Worm (Caenorhabditis elegans): ENCODE data around the gene C02F4.5.

The C02F4.5 gene

ce11 chrIV:10513266-10513665 lies 10.7 kb downstream of the C02F4.5 start (continued):
- TF ChIP-seq hlh-30 (tag; optimal IDR thresholded peaks at IDR 0.05; ENCODE audit: insufficient read depth) (peak; percentile 60), egl-27 (tag; optimal IDR thresholded peaks at IDR 0.05) (no peak)

- TF ChIP-seq aha-1 (tag) (peak; percentile 79), daf-16 (GFP tag; optimal IDR thresholded peaks at IDR 0.05) (peak in 1 of 2 experiments; percentile 59), daf-16 (tag; optimal IDR thresholded peaks at IDR 0.05) (peak; percentile 20), zfp-2 (tag; optimal IDR thresholded peaks at IDR 0.05) (no peak), hlh-11 (tag; optimal IDR thresholded peaks at IDR 0.05) (peak; percentile 0), pha-4 (GFP tag; IDR thresholded peaks at IDR 0.05) (no peak), pha-4 (tag; optimal IDR thresholded peaks at IDR 0.05) (no peak), php-3 (GFP tag; IDR thresholded peaks at IDR 0.05) (no peak), lsy-2 (tag; optimal IDR thresholded peaks at IDR 0.05) (peak in 1 of 2 experiments; percentile 6), nhr-11 (tag; optimal IDR thresholded peaks at IDR 0.05) (peak; percentile 66), hlh-30 (tag; optimal IDR thresholded peaks at IDR 0.05; ENCODE audit: insufficient read depth) (peak; percentile 80)
Measured at ce11 chrIV:10512752-10513151, 11.2 kb downstream of the C02F4.5 start.

- TF ChIP-seq dmd-9 (GFP tag; IDR thresholded peaks at IDR 0.05) (no peak), mdt-29 (GFP tag; IDR thresholded peaks at IDR 0.05) (peak; percentile 81), Y48G9A.11 (GFP tag; IDR thresholded peaks at IDR 0.05) (no peak), zfp-3 (GFP tag; conservative IDR thresholded peaks at IDR 0.05) (no peak), egl-43 (GFP tag; IDR thresholded peaks at IDR 0.05) (no peak), ceh-82 (tag; optimal IDR thresholded peaks at IDR 0.05) (no peak), hlh-11 (tag; optimal IDR thresholded peaks at IDR 0.05) (peak; percentile 89), lin-29 (GFP tag; IDR thresholded peaks at IDR 0.05) (no peak), daf-8 (GFP tag; IDR thresholded peaks at IDR 0.05) (no peak), nhr-48 (tag; optimal IDR thresholded peaks at IDR 0.05) (peak; percentile 74), mep-1 (tag; optimal IDR thresholded peaks at IDR 0.05) (peak; percentile 48), T20F7.1 (GFP tag; optimal IDR thresholded peaks at IDR 0.05) (peak; percentile 18), lin-13 (GFP tag; optimal IDR thresholded peaks at IDR 0.05) (no peak), php-3 (GFP tag; IDR thresholded peaks at IDR 0.05) (peak; percentile 59; the same call in 1 of the 2 replicates), nhr-102 (tag; optimal IDR thresholded peaks at IDR 0.05) (peak; percentile 61), zip-2 (tag; optimal IDR thresholded peaks at IDR 0.05) (no peak), cey-2 (tag; optimal IDR thresholded peaks at IDR 0.05; ENCODE audit: borderline replicate concordance, insufficient read depth) (no peak), ama-1 (optimal IDR thresholded peaks at IDR 0.05) (no peak), set-16 (GFP tag; IDR thresholded peaks at IDR 0.05) (no peak), daf-19 (GFP tag; conservative IDR thresholded peaks at IDR 0.05) (no peak), mxl-3 (GFP tag; optimal IDR thresholded peaks at IDR 0.05) (peak; percentile 32), tag-97 (GFP tag; IDR thresholded peaks at IDR 0.05) (no peak), Y105C5A.15 (GFP tag; IDR thresholded peaks at IDR 0.05) (no peak), hmg-1.1 (GFP tag; IDR thresholded peaks at IDR 0.05) (no peak), saeg-2 (GFP tag; IDR thresholded peaks at IDR 0.05) (no peak), mdl-1 (tag; optimal IDR thresholded peaks at IDR 0.05) (no peak), egl-27 (tag; optimal IDR thresholded peaks at IDR 0.05) (no peak), Y75B8A.6 (GFP tag; IDR thresholded peaks at IDR 0.05) (no peak), rbr-2 (tag; optimal IDR thresholded peaks at IDR 0.05) (no peak), aha-1 (tag) (peak; percentile 92), ces-1 (GFP tag; optimal IDR thresholded peaks at IDR 0.05) (no peak), unc-62 (GFP tag; optimal IDR thresholded peaks at IDR 0.05 in 1 of 2) (peak in 1 of 2 experiments; percentile 83), unc-62 (tag; optimal IDR thresholded peaks at IDR 0.05) (no peak), gei-8 (GFP tag; optimal IDR thresholded peaks at IDR 0.05) (no peak), spr-1 (tag; optimal IDR thresholded peaks at IDR 0.05) (no peak), hlh-30 (tag; optimal IDR thresholded peaks at IDR 0.05; ENCODE audit: insufficient read depth) (peak; percentile 37), nhr-77 (tag; optimal IDR thresholded peaks at IDR 0.05) (peak; percentile 43), dmd-6 (GFP tag; IDR thresholded peaks at IDR 0.05) (peak; percentile 71), fkh-10 (GFP tag; optimal IDR thresholded peaks at IDR 0.05) (peak; percentile 37), zip-11 (GFP tag; IDR thresholded peaks at IDR 0.05) (no peak), nhr-237 (tag; optimal IDR thresholded peaks at IDR 0.05) (no peak)
Measured at ce11 chrIV:10511432-10511831, 12.5 kb downstream of the C02F4.5 start.
